Fruit fly (Drosophila melanogaster) whole organism, embryonic: ENCODE results near the gene Mgat3.

ENCODE experiments used
- ATbp ChIP-seq: fragments of 200-800 bp; sonication (Bioruptor generic); optimal IDR thresholded peaks from 2 replicates; lab custom pipeline; 2017; ENCODE audit warnings: missing biosample characterization, mild to moderate bottlenecking, missing genetic modification characterization, missing genetic modification reagents
- Atf6 ChIP-seq: fragments of 200-800 bp; sonication (Bioruptor generic); IDR thresholded peaks from 2 replicates; pipeline ENCODE4 v1.3.6; 2022; ENCODE audit warnings: missing biosample characterization, missing genetic modification characterization
- BEAF-32 ChIP-seq: fragments of 200-800 bp; sonication (Bioruptor generic); optimal IDR thresholded peaks from 3 replicates; lab custom pipeline; 2017; ENCODE audit warnings: missing biosample characterization, missing genetic modification characterization, mild to moderate bottlenecking, moderate library complexity, missing genetic modification reagents
- CG10267 ChIP-seq: fragments of 200-800 bp; sonication (Bioruptor generic); optimal IDR thresholded peaks from 2 replicates; lab custom pipeline; 2018; ENCODE audit warnings: missing biosample characterization, mild to moderate bottlenecking, missing genetic modification characterization, moderate library complexity
- CG11696 ChIP-seq: fragments of 200-800 bp; sonication (Bioruptor generic); IDR thresholded peaks from 2 replicates; pipeline ENCODE4 v1.3.6; 2022; ENCODE audit warnings: missing biosample characterization, missing genetic modification characterization
- CG12155 ChIP-seq: fragments of 200-800 bp; sonication (Bioruptor generic); optimal IDR thresholded peaks from 3 replicates; lab custom pipeline; 2016; ENCODE audit warnings: missing biosample characterization, missing genetic modification characterization
- CG12299 ChIP-seq: fragments of 200-800 bp; sonication (Bioruptor generic); optimal IDR thresholded peaks from 2 replicates; lab custom pipeline; 2018; ENCODE audit warnings: missing biosample characterization, mild to moderate bottlenecking, missing genetic modification characterization
- CG12942 ChIP-seq: fragments of 200-800 bp; sonication (Bioruptor generic); optimal IDR thresholded peaks from 3 replicates; lab custom pipeline; 2016; ENCODE audit warnings: missing biosample characterization, missing genetic modification characterization
- CG14710 ChIP-seq: fragments of 200-800 bp; sonication (Bioruptor generic); optimal IDR thresholded peaks from 3 replicates; lab custom pipeline; 2019; ENCODE audit warnings: missing biosample characterization, mild to moderate bottlenecking, missing genetic modification characterization, moderate library complexity
- CG15601 ChIP-seq: fragments of 200-800 bp; sonication (Bioruptor generic); optimal IDR thresholded peaks from 3 replicates; lab custom pipeline; 2019; ENCODE audit warnings: missing biosample characterization, mild to moderate bottlenecking, missing genetic modification characterization, moderate library complexity
- CG1603 ChIP-seq: fragments of 200-800 bp; sonication (Bioruptor generic); optimal IDR thresholded peaks from 2 replicates; lab custom pipeline; 2019; ENCODE audit warnings: missing biosample characterization, mild to moderate bottlenecking, missing genetic modification characterization, moderate library complexity
- CG2116 ChIP-seq: fragments of 200-800 bp; sonication (Bioruptor generic); optimal IDR thresholded peaks from 3 replicates; lab custom pipeline; 2018; ENCODE audit warnings: missing biosample characterization, mild to moderate bottlenecking, missing genetic modification characterization
- CG34224 ChIP-seq: fragments of 200-800 bp; sonication (Bioruptor generic); IDR thresholded peaks from 3 replicates; pipeline ENCODE4 v1.3.6; 2022; ENCODE audit warnings: missing biosample characterization, missing genetic modification characterization; ENCODE audit not compliant: partially characterized antibody
- CG34376 ChIP-seq: fragments of 200-800 bp; sonication (Bioruptor generic); optimal IDR thresholded peaks from 2 replicates; lab custom pipeline; 2018; ENCODE audit warnings: missing biosample characterization, mild to moderate bottlenecking, missing genetic modification characterization
- CG3995 ChIP-seq: fragments of 200-800 bp; sonication (Bioruptor generic); optimal IDR thresholded peaks from 3 replicates; lab custom pipeline; 2016; ENCODE audit warnings: missing biosample characterization, missing genetic modification characterization
- CG7271 ChIP-seq: fragments of 200-800 bp; sonication (Bioruptor generic); optimal IDR thresholded peaks from 2 replicates; lab custom pipeline; 2018; ENCODE audit warnings: missing biosample characterization, mild to moderate bottlenecking, missing genetic modification characterization, moderate library complexity
- CG7372 ChIP-seq: fragments of 200-800 bp; sonication (Bioruptor generic); IDR thresholded peaks from 2 replicates; pipeline ENCODE4 v1.3.6; 2022; ENCODE audit warnings: missing biosample characterization, missing genetic modification characterization
- CkIIα-i1 ChIP-seq: fragments of 200-800 bp; sonication (Bioruptor generic); IDR thresholded peaks from 2 replicates; pipeline ENCODE4 v1.3.6; 2022; ENCODE audit warnings: missing biosample characterization, missing genetic modification characterization
- D ChIP-seq, 2 experiments: fragments of 200-800 bp in 1 of 2; fragments of >200 bp in 1 of 2; sonication (Bioruptor generic) in 1 of 2; optimal IDR thresholded peaks; 2 replicates in 1 of 2; 3 replicates in 1 of 2; lab custom pipeline; 2017; ENCODE audit warnings: mild to moderate bottlenecking in 1 of 2, missing biosample characterization in 1 of 2, missing genetic modification characterization in 1 of 2, missing genetic modification reagents in 1 of 2
- Dp ChIP-seq: fragments of 200-800 bp; sonication (Bioruptor generic); optimal IDR thresholded peaks from 2 replicates; lab custom pipeline; 2018; ENCODE audit warnings: missing biosample characterization, mild to moderate bottlenecking, missing genetic modification characterization, moderate library complexity
- Dref ChIP-seq: fragments of 200-800 bp; sonication (Bioruptor generic); IDR thresholded peaks from 2 replicates; pipeline ENCODE4 v1.3.6; 2022; ENCODE audit warnings: missing biosample characterization, missing genetic modification characterization
- MBD-R2 ChIP-seq: fragments of 200-800 bp; sonication (Bioruptor generic); IDR thresholded peaks from 2 replicates; pipeline ENCODE4 v1.3.6; 2022; ENCODE audit warnings: missing biosample characterization, missing genetic modification characterization
- MESR4 ChIP-seq: fragments of 200-800 bp; sonication (Bioruptor generic); optimal IDR thresholded peaks from 2 replicates; lab custom pipeline; 2018; ENCODE audit warnings: missing biosample characterization, mild to moderate bottlenecking, missing genetic modification characterization, moderate library complexity
- Med ChIP-seq: fragments of 200-800 bp; sonication (Bioruptor generic); peaks from one replicate; lab custom pipeline; 2016; ENCODE audit warnings: missing biosample characterization, missing genetic modification characterization, mild to moderate bottlenecking, inconsistent platforms, moderate library complexity
- Myb ChIP-seq: fragments of 200-800 bp; sonication (Bioruptor generic); optimal IDR thresholded peaks from 2 replicates; lab custom pipeline; 2016; ENCODE audit warnings: missing biosample characterization, missing genetic modification characterization
- Sry-β ChIP-seq: fragments of 200-800 bp; sonication (Bioruptor generic); optimal IDR thresholded peaks from 2 replicates; lab custom pipeline; 2018; ENCODE audit warnings: missing biosample characterization, mild to moderate bottlenecking, missing genetic modification characterization, moderate library complexity
- Sry-δ ChIP-seq: fragments of 200-800 bp; sonication (Bioruptor generic); optimal IDR thresholded peaks from 2 replicates; lab custom pipeline; 2016; ENCODE audit warnings: missing biosample characterization, missing genetic modification characterization
- YL-1 ChIP-seq: fragments of 200-800 bp; sonication (Bioruptor generic); optimal IDR thresholded peaks from 3 replicates; lab custom pipeline; 2017; ENCODE audit warnings: missing biosample characterization, mild to moderate bottlenecking, missing genetic modification characterization
- aop ChIP-seq: fragments of 200-800 bp; sonication (Bioruptor generic); IDR thresholded peaks from 2 replicates; pipeline ENCODE4 v1.3.6; 2022; ENCODE audit warnings: missing biosample characterization, missing genetic modification characterization
- ase ChIP-seq: fragments of 200-800 bp; sonication (Bioruptor generic); IDR thresholded peaks from 3 replicates; pipeline ENCODE4 v1.3.6; 2022; ENCODE audit warnings: missing biosample characterization, missing genetic modification characterization
- cad ChIP-seq: fragments of >200 bp; optimal IDR thresholded peaks from 2 replicates; lab custom pipeline; 2017; ENCODE audit warnings: missing biosample characterization, missing genetic modification characterization
- crol ChIP-seq: fragments of 200-800 bp; sonication (Bioruptor generic); IDR thresholded peaks from 2 replicates; pipeline ENCODE4 v1.3.6; 2022; ENCODE audit warnings: missing biosample characterization, missing genetic modification characterization
- crp ChIP-seq, 2 experiments: fragments of 200-800 bp; sonication (Bioruptor generic); optimal IDR thresholded peaks; 2 replicates in 1 of 2; 3 replicates in 1 of 2; lab custom pipeline; 2017; ENCODE audit warnings: missing biosample characterization in 2 of 2, missing genetic modification characterization in 2 of 2, mild to moderate bottlenecking in 1 of 2, moderate library complexity in 1 of 2
- gcm2 ChIP-seq: fragments of 200-800 bp; sonication (Bioruptor generic); optimal IDR thresholded peaks from 2 replicates; lab custom pipeline; 2016; ENCODE audit warnings: missing biosample characterization, missing genetic modification characterization
- gfzf ChIP-seq: fragments of 200-800 bp; sonication (Bioruptor generic); optimal IDR thresholded peaks from 2 replicates; lab custom pipeline; 2016; ENCODE audit warnings: missing biosample characterization, mild to moderate bottlenecking, missing genetic modification characterization, moderate library complexity
- grn ChIP-seq: fragments of 200-800 bp; sonication (Bioruptor generic); optimal IDR thresholded peaks from 3 replicates; lab custom pipeline; 2017; ENCODE audit warnings: missing biosample characterization, missing genetic modification characterization
- maf-S ChIP-seq: fragments of 200-800 bp; sonication (Bioruptor generic); optimal IDR thresholded peaks from 2 replicates; lab custom pipeline; 2016; ENCODE audit warnings: missing biosample characterization, missing genetic modification characterization
- onecut ChIP-seq: fragments of 200-800 bp; sonication (Bioruptor generic); IDR thresholded peaks from 2 replicates; pipeline ENCODE4 v1.3.6; 2022; ENCODE audit warnings: missing biosample characterization, missing genetic modification characterization
- pzg ChIP-seq: fragments of 200-800 bp; sonication (Bioruptor generic); optimal IDR thresholded peaks from 3 replicates; lab custom pipeline; 2018; ENCODE audit warnings: missing biosample characterization, mild to moderate bottlenecking, missing genetic modification characterization, moderate library complexity
- stwl ChIP-seq: fragments of 200-800 bp; sonication (Bioruptor generic); optimal IDR thresholded peaks from 3 replicates; lab custom pipeline; 2018; ENCODE audit warnings: missing biosample characterization, mild to moderate bottlenecking, missing genetic modification characterization, moderate library complexity
- trem ChIP-seq: fragments of 200-800 bp; optimal IDR thresholded peaks from 3 replicates; lab custom pipeline; 2019; ENCODE audit warnings: missing biosample characterization, mild to moderate bottlenecking, missing genetic modification characterization, moderate library complexity
- vnd ChIP-seq: fragments of 200-800 bp; sonication (Bioruptor generic); IDR thresholded peaks from 3 replicates; pipeline ENCODE4 v1.3.6; 2022; ENCODE audit warnings: missing biosample characterization, missing genetic modification characterization; ENCODE audit not compliant: partially characterized antibody
- wek ChIP-seq: fragments of 200-800 bp; sonication (Bioruptor generic); optimal IDR thresholded peaks from 3 replicates; lab custom pipeline; 2018; ENCODE audit warnings: missing biosample characterization, mild to moderate bottlenecking, missing genetic modification characterization, moderate library complexity
- yki ChIP-seq: fragments of >200 bp; optimal IDR thresholded peaks from 3 replicates; lab custom pipeline; 2018

Mgat3 gene

dm6 chr2L:13182415-13182814 is at the start of gene Mgat3:
Gene Mgat3 (minus strand): TSS chr2L:13182596.
- TF ChIP-seq wek (GFP tag; lab: Kevin White, UChicago): no peak
- TF ChIP-seq trem (tag; lab: Kevin White, UChicago): peak; percentile 5
- TF ChIP-seq ATbp (GFP tag; lab: Kevin White, UChicago): no peak
- peak; percentile 34 for TF ChIP-seq pzg (GFP tag; lab: Kevin White, UChicago)
- peak; percentile 28 for TF ChIP-seq gfzf
- peak; percentile 1 for TF ChIP-seq Dp (GFP tag; lab: Kevin White, UChicago)
- no peak for TF ChIP-seq CG7271
- no peak for TF ChIP-seq CG12942
- TF ChIP-seq D (optimal IDR thresholded peaks at IDR 0.05; lab: Kevin White, UChicago): no peak
- TF ChIP-seq D (GFP tag; optimal IDR thresholded peaks at IDR 0.05; lab: Kevin White, UChicago): no peak
- TF ChIP-seq YL-1 (GFP tag; lab: Kevin White, UChicago): peak; percentile 35
- TF ChIP-seq Dref (GFP tag; lab: Robert Waterston, UW): peak; percentile 44
- TF ChIP-seq CG12299 (tag; lab: Kevin White, UChicago): no peak
- no peak for TF ChIP-seq grn (GFP tag; lab: Kevin White, UChicago)
- TF ChIP-seq crol (GFP tag; lab: Robert Waterston, UW): peak; percentile 84
- peak; percentile 16 for TF ChIP-seq MESR4 (GFP tag; lab: Kevin White, UChicago)
- no peak for TF ChIP-seq CG34376
- TF ChIP-seq Med (GFP tag; lab: Kevin White, UChicago): peak; percentile 27
- TF ChIP-seq gcm2: no peak
- no peak for TF ChIP-seq aop (GFP tag; lab: Robert Waterston, UW)
- TF ChIP-seq crp (GFP tag; optimal IDR thresholded peaks at IDR 0.05; lab: Kevin White, UChicago): peak; percentile 41 to 88
- no peak for TF ChIP-seq Sry-β (GFP tag; lab: Kevin White, UChicago)
- no peak for TF ChIP-seq ase (GFP tag; lab: Robert Waterston, UW)
- TF ChIP-seq CG14710 (tag; lab: Kevin White, UChicago): peak; percentile 29
- no peak for TF ChIP-seq CG11696 (GFP tag; lab: Robert Waterston, UW)
- peak; percentile 94 for TF ChIP-seq CG10267 (tag; lab: Kevin White, UChicago)
- no peak for TF ChIP-seq CG15601 (tag; lab: Kevin White, UChicago)
- TF ChIP-seq vnd: no peak
- no peak for TF ChIP-seq CG7372
- TF ChIP-seq cad (GFP tag; lab: Kevin White, UChicago): peak; percentile 49
- TF ChIP-seq CG34224 (GFP tag; lab: Robert Waterston, UW): peak; percentile 48; the same call in 2 of the 3 replicates
- TF ChIP-seq maf-S (GFP tag; lab: Kevin White, UChicago): no peak
- TF ChIP-seq CG1603: no peak
- TF ChIP-seq yki (lab: Kevin White, UChicago): no peak
- TF ChIP-seq CG2116 (GFP tag; lab: Kevin White, UChicago): peak; percentile 55
- no peak for TF ChIP-seq Atf6 (GFP tag; lab: Robert Waterston, UW)
- TF ChIP-seq CkIIα-i1 (GFP tag; lab: Robert Waterston, UW): no peak
- TF ChIP-seq BEAF-32 (GFP tag; lab: Kevin White, UChicago): peak; percentile 13
- TF ChIP-seq Sry-δ (GFP tag; lab: Kevin White, UChicago): no peak
- TF ChIP-seq MBD-R2 (GFP tag; lab: Robert Waterston, UW): peak; percentile 46; the same call in 1 of the 2 replicates
- TF ChIP-seq stwl: peak; percentile 82
- TF ChIP-seq CG12155: no peak
- peak; percentile 41 for TF ChIP-seq Myb (GFP tag; lab: Kevin White, UChicago)
- no peak for TF ChIP-seq onecut (GFP tag; lab: Robert Waterston, UW)
- peak; percentile 1 for TF ChIP-seq CG3995 (GFP tag; lab: Kevin White, UChicago)
- TF ChIP-seq, all 482 proteins: peak for 20
